Worm (Caenorhabditis elegans): Measurements from ENCODE around the gene ZK632.11.
A peak's percentile ranks its signal among the peaks of the same experiment; 100 is the strongest.

ZK632.11 gene

DNA sequence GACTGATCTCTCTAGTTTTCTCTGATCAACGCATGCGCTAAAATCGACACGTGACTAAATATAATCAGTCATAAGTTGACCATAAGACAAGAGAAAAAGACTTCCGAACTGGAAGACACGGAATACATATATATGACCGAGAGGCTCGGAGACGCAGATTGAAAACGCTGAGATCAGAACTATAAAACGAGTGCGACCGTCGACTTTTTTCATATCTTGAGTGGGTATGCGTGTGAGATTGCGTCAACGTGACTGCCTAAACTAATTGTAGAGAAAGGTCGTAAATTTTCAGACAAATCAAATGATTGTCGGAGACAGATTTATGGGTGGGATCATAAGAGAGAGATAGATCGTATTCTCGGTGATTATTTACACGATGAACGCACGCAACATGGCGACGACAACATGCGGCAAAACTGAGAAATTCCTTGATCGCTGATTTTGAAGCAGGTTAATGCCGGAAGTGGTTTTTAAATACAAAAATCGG, 20.1 kb upstream of the ZK632.11 start:
- no peak for TF ChIP-seq lin-13 (GFP tag; optimal IDR thresholded peaks at IDR 0.05)
- no peak for TF ChIP-seq dmd-4 (tag; optimal IDR thresholded peaks at IDR 0.05)
- TF ChIP-seq nhr-129 (tag; optimal IDR thresholded peaks at IDR 0.05) = peak; percentile 13
- peak; percentile 63 for TF ChIP-seq nhr-21 (tag; optimal IDR thresholded peaks at IDR 0.05)
- no peak for TF ChIP-seq zag-1 (tag; optimal IDR thresholded peaks at IDR 0.05)
- peak; percentile 75 for TF ChIP-seq nhr-25 (tag; optimal IDR thresholded peaks at IDR 0.05)
- TF ChIP-seq snpc-4 (tag; optimal IDR thresholded peaks at IDR 0.05) = no peak
- no peak for TF ChIP-seq C34F6.9 (tag; optimal IDR thresholded peaks at IDR 0.05)
- no peak for TF ChIP-seq aly-2 (tag; optimal IDR thresholded peaks at IDR 0.05)
- TF ChIP-seq F13H6.1 (tag; optimal IDR thresholded peaks at IDR 0.05) = no peak
- no peak for TF ChIP-seq lin-39 (tag; optimal IDR thresholded peaks at IDR 0.05)
- no peak for TF ChIP-seq unc-62 (GFP tag; optimal IDR thresholded peaks at IDR 0.05)
- TF ChIP-seq nhr-237 (tag; optimal IDR thresholded peaks at IDR 0.05) = no peak
- TF ChIP-seq nhr-77 (tag; optimal IDR thresholded peaks at IDR 0.05) = no peak
- TF ChIP-seq gmeb-1 (tag; optimal IDR thresholded peaks at IDR 0.05) = peak; percentile 52
- peak in 1 of 2 experiments; percentile 26 for TF ChIP-seq lsy-2 (tag; optimal IDR thresholded peaks at IDR 0.05)
- no peak for TF ChIP-seq unc-39 (tag; optimal IDR thresholded peaks at IDR 0.05)
- no peak for TF ChIP-seq elt-3 (tag; optimal IDR thresholded peaks at IDR 0.05)
- TF ChIP-seq mbf-1 (tag; optimal IDR thresholded peaks at IDR 0.05) = no peak
- peak; percentile 80 for TF ChIP-seq ama-1 (optimal IDR thresholded peaks at IDR 0.05)
- peak; percentile 46 for TF ChIP-seq blmp-1 (tag; optimal IDR thresholded peaks at IDR 0.05; ENCODE audit: insufficient read depth)
- no peak for TF ChIP-seq nhr-12 (tag; optimal IDR thresholded peaks at IDR 0.05)
- no peak for TF ChIP-seq nhr-23 (tag; optimal IDR thresholded peaks at IDR 0.05)
- TF ChIP-seq ZK546.5 (tag; optimal IDR thresholded peaks at IDR 0.05) = no peak
- TF ChIP-seq ceh-16 (tag; optimal IDR thresholded peaks at IDR 0.05) = no peak
- TF ChIP-seq alr-1 (tag; optimal IDR thresholded peaks at IDR 0.05) = no peak
- TF ChIP-seq sma-9 (GFP tag; optimal IDR thresholded peaks at IDR 0.05) = peak; percentile 62
- no peak for TF ChIP-seq sma-9 (tag; optimal IDR thresholded peaks at IDR 0.05)
- no peak for TF ChIP-seq elt-1 (tag; optimal IDR thresholded peaks at IDR 0.05)
- TF ChIP-seq Y55F3AM.14 (GFP tag; optimal IDR thresholded peaks at IDR 0.05) = peak; percentile 3
- TF ChIP-seq ceh-82 (tag; optimal IDR thresholded peaks at IDR 0.05) = no peak
- peak; percentile 61 for TF ChIP-seq sma-3 (GFP tag; optimal IDR thresholded peaks at IDR 0.05)
- no peak for TF ChIP-seq nhr-11 (tag; optimal IDR thresholded peaks at IDR 0.05)
- no peak for TF ChIP-seq nhr-6 (tag; optimal IDR thresholded peaks at IDR 0.05)
- TF ChIP-seq mab-5 (tag; optimal IDR thresholded peaks at IDR 0.05) = no peak
- no peak for TF ChIP-seq lin-11 (tag; optimal IDR thresholded peaks at IDR 0.05)
- no peak for TF ChIP-seq nhr-10 (tag; optimal IDR thresholded peaks at IDR 0.05)
- TF ChIP-seq egl-27 (tag; optimal IDR thresholded peaks at IDR 0.05) = no peak
- TF ChIP-seq R02D3.7 (tag; optimal IDR thresholded peaks at IDR 0.05) = no peak
- TF ChIP-seq mdl-1 (tag; optimal IDR thresholded peaks at IDR 0.05) = peak in 1 of 2 experiments; percentile 28
- peak; percentile 23 for TF ChIP-seq crh-2 (tag; optimal IDR thresholded peaks at IDR 0.05)
- no peak for TF ChIP-seq ztf-1 (GFP tag; conservative IDR thresholded peaks at IDR 0.05)
- TF ChIP-seq fos-1 (tag; optimal IDR thresholded peaks at IDR 0.05) = no peak
- TF ChIP-seq ztf-4 (tag; optimal IDR thresholded peaks at IDR 0.05) = peak; percentile 14
- no peak for TF ChIP-seq unc-55 (GFP tag; optimal IDR thresholded peaks at IDR 0.05)
- TF ChIP-seq ztf-11 (tag; optimal IDR thresholded peaks at IDR 0.05) = no peak
- TF ChIP-seq skn-1 (tag; optimal IDR thresholded peaks at IDR 0.05) = no peak
- no peak for TF ChIP-seq sem-4 (tag; optimal IDR thresholded peaks at IDR 0.05)
- no peak for TF ChIP-seq peb-1 (tag; optimal IDR thresholded peaks at IDR 0.05)
